Worm (Caenorhabditis elegans) whole organism, L1 larva: ENCODE data around the gene helq-1.

Experiments
- C34B4.2 ChIP-seq: sonication (generic microtip); optimal IDR thresholded peaks from 2 replicates; lab custom pipeline; 2017; ENCODE audit warnings: mild to moderate bottlenecking, missing genetic modification characterization, missing compliant biosample characterization
- Y116A8C.19 ChIP-seq: sonication (generic microtip); optimal IDR thresholded peaks from 2 replicates; lab custom pipeline; 2016; ENCODE audit warnings: missing compliant biosample characterization, missing genetic modification characterization, borderline replicate concordance
- alr-1 ChIP-seq: fragments of 200-800 bp; sonication (Bioruptor generic); optimal IDR thresholded peaks from 2 replicates; lab custom pipeline; 2018; ENCODE audit warnings: borderline replicate concordance, mild to moderate bottlenecking, missing genetic modification characterization, missing compliant biosample characterization
- blmp-1 ChIP-seq: fragments of 150-350 bp; optimal IDR thresholded peaks from 2 replicates; lab custom pipeline; 2014; ENCODE audit warnings: missing biosample characterization, missing genetic modification characterization
- ceh-82 ChIP-seq, 3 experiments: fragments of 150-350 bp in 1 of 3; sonication (generic microtip) in 2 of 3; optimal IDR thresholded peaks; 2 replicates each; lab custom pipeline; 2014 to 2017; ENCODE audit warnings: missing biosample characterization in 3 of 3, missing genetic modification characterization in 3 of 3
- dpl-1 ChIP-seq, 3 experiments: fragments of 150-350 bp in 2 of 3; sonication (generic microtip) in 1 of 3; optimal IDR thresholded peaks; 2 replicates each; lab custom pipeline; 2014 to 2017; ENCODE audit warnings: missing biosample characterization in 3 of 3, missing genetic modification characterization in 3 of 3, missing genetic modification reagents in 3 of 3
- efl-1 ChIP-seq, 4 experiments: fragments of 150-350 bp; optimal IDR thresholded peaks in 3 of 4; peaks in 1 of 4; 1 replicate in 1 of 4; 2 replicates in 3 of 4; lab custom pipeline; 2014; ENCODE audit warnings: missing biosample characterization in 2 of 4, missing genetic modification characterization in 2 of 4, missing genetic modification reagents in 2 of 4
- efl-3 ChIP-seq: fragments of 200-800 bp; sonication (Bioruptor generic); optimal IDR thresholded peaks from 2 replicates; lab custom pipeline; 2018; ENCODE audit warnings: mild to moderate bottlenecking, missing genetic modification characterization, missing compliant biosample characterization
- elt-2 ChIP-seq: sonication (generic microtip); optimal IDR thresholded peaks from 2 replicates; lab custom pipeline; 2016; ENCODE audit warnings: missing genetic modification characterization, mild to moderate bottlenecking, inconsistent platforms, missing compliant biosample characterization, missing genetic modification reagents
- elt-3 ChIP-seq, 6 experiments: fragments of 150-350 bp in 1 of 6; sonication (generic microtip); optimal IDR thresholded peaks; 2 replicates each; lab custom pipeline; 2017 to 2018; ENCODE audit warnings: missing biosample characterization in 6 of 6, missing genetic modification characterization in 6 of 6, inconsistent platforms in 1 of 6
- ets-5 ChIP-seq: fragments of 200-800 bp; sonication (Bioruptor generic); IDR thresholded peaks from 2 replicates; pipeline ENCODE4 v1.3.6; 2022; ENCODE audit warnings: missing genetic modification characterization, missing compliant biosample characterization
- fkh-10 ChIP-seq: sonication (generic microtip); optimal IDR thresholded peaks from 2 replicates; lab custom pipeline; 2017; ENCODE audit warnings: missing biosample characterization, missing genetic modification reagents, missing genetic modification characterization
- fkh-8 ChIP-seq: sonication (generic microtip); optimal IDR thresholded peaks from 2 replicates; lab custom pipeline; 2016; ENCODE audit warnings: mild to moderate bottlenecking, missing genetic modification characterization, missing compliant biosample characterization
- hlh-17 ChIP-seq: fragments of 200-800 bp; sonication (Bioruptor generic); optimal IDR thresholded peaks from 2 replicates; lab custom pipeline; 2018; ENCODE audit warnings: missing genetic modification characterization, mild to moderate bottlenecking, missing compliant biosample characterization, moderate library complexity, borderline replicate concordance
- hlh-4 ChIP-seq: sonication (generic microtip); optimal IDR thresholded peaks from 2 replicates; lab custom pipeline; 2016; ENCODE audit warnings: mild to moderate bottlenecking, missing genetic modification characterization, missing compliant biosample characterization
- irx-1 ChIP-seq: sonication (generic microtip); optimal IDR thresholded peaks from 2 replicates; lab custom pipeline; 2016; ENCODE audit warnings: missing genetic modification characterization, missing compliant biosample characterization
- isw-1 ChIP-seq: fragments of 200-800 bp; sonication (Bioruptor generic); IDR thresholded peaks from 2 replicates; pipeline ENCODE4 v1.3.6; 2022; ENCODE audit warnings: missing genetic modification characterization, missing compliant biosample characterization
- jun-1 ChIP-seq: fragments of 150-350 bp; optimal IDR thresholded peaks from 2 replicates; lab custom pipeline; 2014; ENCODE audit warnings: missing biosample characterization, missing genetic modification reagents, missing genetic modification characterization
- lin-13 ChIP-seq: fragments of 150-350 bp; optimal IDR thresholded peaks from 2 replicates; lab custom pipeline; 2014; ENCODE audit warnings: missing biosample characterization, missing genetic modification reagents, missing genetic modification characterization
- lin-14 ChIP-seq: fragments of 200-800 bp; sonication (Bioruptor generic); optimal IDR thresholded peaks from 2 replicates; lab custom pipeline; 2018; ENCODE audit warnings: mild to moderate bottlenecking, missing genetic modification characterization, moderate library complexity, missing compliant biosample characterization
- lin-35 ChIP-seq, 2 experiments: fragments of 150-350 bp; optimal IDR thresholded peaks; 2 replicates each; lab custom pipeline; 2014; ENCODE audit warnings: missing biosample characterization in 2 of 2, missing genetic modification characterization in 2 of 2, missing genetic modification reagents in 2 of 2
- lir-3 ChIP-seq: sonication (generic microtip); optimal IDR thresholded peaks from 2 replicates; lab custom pipeline; 2016; ENCODE audit warnings: mild to moderate bottlenecking, missing genetic modification characterization, moderate library complexity, missing compliant biosample characterization; ENCODE audit not compliant: poor library complexity
- lsy-2 ChIP-seq, 2 experiments: fragments of 150-350 bp; optimal IDR thresholded peaks; 2 replicates each; lab custom pipeline; 2014; ENCODE audit warnings: missing biosample characterization in 2 of 2, missing genetic modification characterization in 2 of 2
- mdl-1 ChIP-seq, 2 experiments: fragments of 150-350 bp; optimal IDR thresholded peaks; 2 replicates each; lab custom pipeline; 2014 to 2017; ENCODE audit warnings: missing biosample characterization in 2 of 2, missing genetic modification characterization in 2 of 2, inconsistent platforms in 1 of 2
- mef-2 ChIP-seq: fragments of 150-350 bp; optimal IDR thresholded peaks from 2 replicates; lab custom pipeline; 2014; ENCODE audit warnings: missing biosample characterization, missing genetic modification characterization
- mep-1 ChIP-seq: fragments of 150-350 bp; optimal IDR thresholded peaks from 2 replicates; lab custom pipeline; 2014; ENCODE audit warnings: missing biosample characterization, missing genetic modification characterization
- nhr-11 ChIP-seq: fragments of 150-350 bp; optimal IDR thresholded peaks from 2 replicates; lab custom pipeline; 2014; ENCODE audit warnings: missing biosample characterization, missing genetic modification characterization
- nhr-19 ChIP-seq: fragments of 200-800 bp; sonication (Bioruptor generic); conservative IDR thresholded peaks from 2 replicates; pipeline ENCODE4 v1.3.6; 2022; ENCODE audit warnings: missing genetic modification characterization, missing compliant biosample characterization
- nhr-28 ChIP-seq: fragments of 150-350 bp; optimal IDR thresholded peaks from 2 replicates; lab custom pipeline; 2014; ENCODE audit warnings: missing biosample characterization, missing genetic modification characterization
- nhr-71 ChIP-seq: sonication (generic microtip); optimal IDR thresholded peaks from 2 replicates; lab custom pipeline; 2016; ENCODE audit warnings: mild to moderate bottlenecking, missing genetic modification characterization, moderate library complexity, missing compliant biosample characterization
- nhr-77 ChIP-seq: fragments of 150-350 bp; optimal IDR thresholded peaks from 2 replicates; lab custom pipeline; 2014; ENCODE audit warnings: missing biosample characterization, missing genetic modification characterization
- nhr-85 ChIP-seq: sonication (generic microtip); peaks from one replicate; lab custom pipeline; 2016; ENCODE audit warnings: missing genetic modification characterization, inconsistent platforms, missing compliant biosample characterization
- nhr-90 ChIP-seq: sonication (generic microtip); optimal IDR thresholded peaks from 2 replicates; lab custom pipeline; 2016; ENCODE audit warnings: mild to moderate bottlenecking, missing genetic modification characterization, missing compliant biosample characterization; ENCODE audit not compliant: poor library complexity
- pag-3 ChIP-seq: sonication (generic microtip); optimal IDR thresholded peaks from 2 replicates; lab custom pipeline; 2017; ENCODE audit warnings: missing genetic modification characterization, mild to moderate bottlenecking, missing compliant biosample characterization, antibody characterized with exemption, borderline replicate concordance; ENCODE audit not compliant: insufficient read depth
- skn-1 ChIP-seq: fragments of 150-350 bp; optimal IDR thresholded peaks from 2 replicates; lab custom pipeline; 2014; ENCODE audit warnings: missing biosample characterization, missing genetic modification characterization
- snpc-4 ChIP-seq: fragments of 150-350 bp; optimal IDR thresholded peaks from 2 replicates; lab custom pipeline; 2014; ENCODE audit warnings: missing biosample characterization, missing genetic modification characterization
- sox-4 ChIP-seq: sonication (generic microtip); optimal IDR thresholded peaks from 2 replicates; lab custom pipeline; 2016; ENCODE audit warnings: missing genetic modification characterization, missing compliant biosample characterization
- sptf-1 ChIP-seq: fragments of 150-350 bp; optimal IDR thresholded peaks from 2 replicates; lab custom pipeline; 2014; ENCODE audit warnings: missing biosample characterization, missing genetic modification characterization
- tbx-2 ChIP-seq: sonication (generic microtip); optimal IDR thresholded peaks from 2 replicates; lab custom pipeline; 2016; ENCODE audit warnings: missing genetic modification characterization, missing compliant biosample characterization
- tlp-1 ChIP-seq: fragments of 150-350 bp; optimal IDR thresholded peaks from 2 replicates; lab custom pipeline; 2014; ENCODE audit warnings: missing biosample characterization, missing genetic modification characterization
- unc-130 ChIP-seq: fragments of 150-350 bp; optimal IDR thresholded peaks from 2 replicates; lab custom pipeline; 2017; ENCODE audit warnings: missing biosample characterization, missing genetic modification characterization, inconsistent platforms
- unc-30 ChIP-seq: sonication (generic microtip); optimal IDR thresholded peaks from 2 replicates; lab custom pipeline; 2017; ENCODE audit warnings: missing biosample characterization, missing genetic modification characterization
- unc-86 ChIP-seq: sonication (generic microtip); optimal IDR thresholded peaks from 2 replicates; lab custom pipeline; 2016; ENCODE audit warnings: missing genetic modification characterization, missing compliant biosample characterization
- unc-98 ChIP-seq: fragments of 200-800 bp; sonication (Bioruptor generic); IDR thresholded peaks from 2 replicates; pipeline ENCODE4 v1.3.6; 2022; ENCODE audit warnings: missing genetic modification characterization, missing compliant biosample characterization
- vab-15 ChIP-seq: sonication (generic microtip); optimal IDR thresholded peaks from 2 replicates; lab custom pipeline; 2017; ENCODE audit warnings: missing genotype, mild to moderate bottlenecking, missing genetic modification characterization, missing compliant biosample characterization
- ztf-11 ChIP-seq, 2 experiments: sonication (generic microtip); optimal IDR thresholded peaks; 2 replicates each; lab custom pipeline; 2016 to 2017; ENCODE audit warnings: missing genetic modification characterization in 2 of 2, missing biosample characterization in 1 of 2, missing compliant biosample characterization in 1 of 2

Gene helq-1

ce11 chrIII:549231-549630 lies 37.7 kb downstream of the helq-1 start:
- TF ChIP-seq fkh-8 (tag; lab: Kevin White, UChicago) (no peak), tlp-1 (no peak), mdl-1 (tag; optimal IDR thresholded peaks at IDR 0.05; lab: Kevin White, UChicago) (no peak), dpl-1 (GFP tag; optimal IDR thresholded peaks at IDR 0.05; lab: Kevin White, UChicago) (no peak), efl-1 (optimal IDR thresholded peaks at IDR 0.05; lab: Kevin White, UChicago) (no peak), efl-1 (GFP tag; optimal IDR thresholded peaks at IDR 0.05 in 1 of 2; lab: Kevin White, UChicago) (no peak), unc-130 (tag; lab: Kevin White, UChicago) (no peak), alr-1 (tag; lab: Kevin White, UChicago) (no peak), blmp-1 (tag; lab: Kevin White, UChicago) (peak; percentile 74)
- TF ChIP-seq, all 84 proteins: peak for 1

- TF ChIP-seq sptf-1 (tag; lab: Kevin White, UChicago): no peak
- TF ChIP-seq elt-3 (tag; optimal IDR thresholded peaks at IDR 0.05; lab: Kevin White, UChicago): no peak
- TF ChIP-seq skn-1 (tag; lab: Kevin White, UChicago): no peak
- no peak for TF ChIP-seq lin-35 (GFP tag; optimal IDR thresholded peaks at IDR 0.05; lab: Kevin White, UChicago)
- no peak for TF ChIP-seq tlp-1
- no peak for TF ChIP-seq unc-86 (tag; lab: Kevin White, UChicago)
- TF ChIP-seq jun-1 (tag; lab: Kevin White, UChicago): no peak
- no peak for TF ChIP-seq unc-98 (GFP tag; lab: Robert Waterston, UW)
- no peak for TF ChIP-seq nhr-11 (tag; lab: Kevin White, UChicago)
- no peak for TF ChIP-seq efl-1 (optimal IDR thresholded peaks at IDR 0.05; lab: Kevin White, UChicago)
- no peak for TF ChIP-seq efl-1 (GFP tag; optimal IDR thresholded peaks at IDR 0.05 in 1 of 2; lab: Kevin White, UChicago)
- TF ChIP-seq, all 84 proteins: peak for 0
Measured at ce11 chrIII:547709-548108, 39.2 kb downstream of the helq-1 start.

- no peak for TF ChIP-seq hlh-4 (tag; lab: Kevin White, UChicago)
- TF ChIP-seq efl-3 (GFP tag; lab: Kevin White, UChicago): no peak
- no peak for TF ChIP-seq sox-4 (tag; lab: Kevin White, UChicago)
- no peak for TF ChIP-seq unc-130 (tag; lab: Kevin White, UChicago)
- TF ChIP-seq Y116A8C.19 (tag; lab: Kevin White, UChicago): no peak
- TF ChIP-seq fkh-10 (GFP tag; lab: Kevin White, UChicago): no peak
- TF ChIP-seq blmp-1 (tag; lab: Kevin White, UChicago): no peak
- no peak for TF ChIP-seq snpc-4
- no peak for TF ChIP-seq mep-1 (tag; lab: Kevin White, UChicago)
- no peak for TF ChIP-seq ets-5 (GFP tag; lab: Robert Waterston, UW)
- no peak for TF ChIP-seq vab-15 (tag; lab: Kevin White, UChicago)
- TF ChIP-seq nhr-85 (tag; lab: Kevin White, UChicago): no peak
- no peak for TF ChIP-seq nhr-77 (tag; lab: Kevin White, UChicago)
- no peak for TF ChIP-seq C34B4.2 (tag; lab: Kevin White, UChicago)
- no peak for TF ChIP-seq lsy-2 (tag; optimal IDR thresholded peaks at IDR 0.05; lab: Kevin White, UChicago)
- TF ChIP-seq hlh-17 (GFP tag; lab: Kevin White, UChicago): no peak
- TF ChIP-seq unc-30: no peak
Measured at ce11 chrIII:541766-542165, 45.1 kb downstream of the helq-1 start, which contains the start of gene T22F7.1. Gene T22F7.1 (plus strand): TSS chrIII:542066.

ce11 chrIII:537054-537453 lies 49.9 kb downstream of the helq-1 start:
- TF ChIP-seq pag-3 (no peak), nhr-28 (tag; lab: Kevin White, UChicago) (no peak), lin-14 (GFP tag; lab: Kevin White, UChicago) (no peak), nhr-19 (no peak), tbx-2 (tag; lab: Kevin White, UChicago) (no peak), nhr-71 (tag; lab: Kevin White, UChicago) (no peak), fkh-10 (GFP tag; lab: Kevin White, UChicago) (no peak), nhr-90 (tag; lab: Kevin White, UChicago) (no peak), mef-2 (tag; lab: Kevin White, UChicago) (no peak), sox-4 (tag; lab: Kevin White, UChicago) (no peak), ceh-82 (tag; optimal IDR thresholded peaks at IDR 0.05; lab: Kevin White, UChicago) (no peak), elt-2 (tag; lab: Kevin White, UChicago) (no peak), lir-3 (tag; lab: Kevin White, UChicago) (no peak), isw-1 (GFP tag; lab: Robert Waterston, UW) (no peak), irx-1 (tag; lab: Kevin White, UChicago) (no peak), lin-13 (no peak), efl-1 (optimal IDR thresholded peaks at IDR 0.05; lab: Kevin White, UChicago) (no peak), efl-1 (GFP tag; optimal IDR thresholded peaks at IDR 0.05 in 1 of 2; lab: Kevin White, UChicago) (no peak), sptf-1 (tag; lab: Kevin White, UChicago) (no peak), ztf-11 (tag; optimal IDR thresholded peaks at IDR 0.05; lab: Kevin White, UChicago) (no peak)
